Fruit fly (Drosophila melanogaster) whole organism, embryonic: ENCODE measurements around the gene CG43678.

Source experiments
- B-H2 ChIP-seq: fragments of 200-800 bp; sonication (Bioruptor generic); optimal IDR thresholded peaks from 2 replicates; lab custom pipeline; 2018; ENCODE audit warnings: missing biosample characterization, mild to moderate bottlenecking, missing genetic modification characterization
- BtbVII ChIP-seq: fragments of 200-800 bp; sonication (Bioruptor generic); optimal IDR thresholded peaks from 3 replicates; lab custom pipeline; 2017; ENCODE audit warnings: missing biosample characterization, mild to moderate bottlenecking, missing genetic modification characterization
- CG10267 ChIP-seq: fragments of 200-800 bp; sonication (Bioruptor generic); optimal IDR thresholded peaks from 2 replicates; lab custom pipeline; 2018; ENCODE audit warnings: missing biosample characterization, mild to moderate bottlenecking, missing genetic modification characterization, moderate library complexity
- CG10431 ChIP-seq: fragments of 200-800 bp; sonication (Bioruptor generic); optimal IDR thresholded peaks from 3 replicates; lab custom pipeline; 2018; ENCODE audit warnings: missing biosample characterization, mild to moderate bottlenecking, missing genetic modification characterization
- CG11695 ChIP-seq: fragments of 200-800 bp; sonication (Bioruptor generic); IDR thresholded peaks from 3 replicates; pipeline ENCODE4 v1.3.6; 2022; ENCODE audit warnings: missing biosample characterization, missing genetic modification characterization
- CG1529 ChIP-seq: fragments of 200-800 bp; sonication (Bioruptor generic); optimal IDR thresholded peaks from 3 replicates; lab custom pipeline; 2018; ENCODE audit warnings: missing biosample characterization, missing genetic modification characterization
- CG15479 ChIP-seq: fragments of 200-800 bp; sonication (Bioruptor generic); optimal IDR thresholded peaks from 3 replicates; lab custom pipeline; 2019; ENCODE audit warnings: missing biosample characterization, mild to moderate bottlenecking, missing genetic modification characterization, moderate library complexity
- CG16815 ChIP-seq: fragments of 200-800 bp; sonication (Bioruptor generic); optimal IDR thresholded peaks from 3 replicates; lab custom pipeline; 2017; ENCODE audit warnings: missing biosample characterization, mild to moderate bottlenecking, missing genetic modification characterization
- CG17186 ChIP-seq: fragments of 200-800 bp; sonication (Bioruptor generic); optimal IDR thresholded peaks from 3 replicates; lab custom pipeline; 2017; ENCODE audit warnings: missing biosample characterization, missing genetic modification reagents, missing genetic modification characterization
- CG17385 ChIP-seq: fragments of 200-800 bp; sonication (Bioruptor generic); optimal IDR thresholded peaks from 3 replicates; lab custom pipeline; 2018; ENCODE audit warnings: missing biosample characterization, mild to moderate bottlenecking, missing genetic modification characterization
- CG2120 ChIP-seq: fragments of 200-800 bp; sonication (Bioruptor generic); optimal IDR thresholded peaks from 3 replicates; lab custom pipeline; 2016; ENCODE audit warnings: missing biosample characterization, missing genetic modification characterization
- CG31388 ChIP-seq: fragments of 200-800 bp; sonication (Bioruptor generic); optimal IDR thresholded peaks from 2 replicates; lab custom pipeline; 2016; ENCODE audit warnings: missing biosample characterization, missing genetic modification characterization
- CG31441 ChIP-seq: fragments of 200-800 bp; sonication (Bioruptor generic); IDR thresholded peaks from 2 replicates; pipeline ENCODE4 v1.3.6; 2022; ENCODE audit warnings: missing biosample characterization, missing genetic modification characterization
- CG3281 ChIP-seq: fragments of 200-800 bp; sonication (Bioruptor generic); optimal IDR thresholded peaks from 3 replicates; lab custom pipeline; 2017; ENCODE audit warnings: missing biosample characterization, mild to moderate bottlenecking, missing genetic modification characterization
- CG4617 ChIP-seq: fragments of 200-800 bp; sonication (Bioruptor generic); optimal IDR thresholded peaks from 3 replicates; lab custom pipeline; 2016; ENCODE audit warnings: missing biosample characterization, missing genetic modification characterization, borderline replicate concordance
- CG4854 ChIP-seq: fragments of 200-800 bp; sonication (Bioruptor generic); optimal IDR thresholded peaks from 2 replicates; lab custom pipeline; 2016; ENCODE audit warnings: missing biosample characterization, missing genetic modification characterization, inconsistent platforms
- CG9876 ChIP-seq: fragments of 200-800 bp; sonication (Bioruptor generic); optimal IDR thresholded peaks from 2 replicates; lab custom pipeline; 2016; ENCODE audit warnings: missing biosample characterization, missing genetic modification characterization
- Chrac-16 ChIP-seq: fragments of 200-800 bp; sonication (Bioruptor generic); optimal IDR thresholded peaks from 3 replicates; lab custom pipeline; 2016; ENCODE audit warnings: missing biosample characterization, missing genetic modification characterization
- Dp ChIP-seq: fragments of 200-800 bp; sonication (Bioruptor generic); optimal IDR thresholded peaks from 2 replicates; lab custom pipeline; 2018; ENCODE audit warnings: missing biosample characterization, mild to moderate bottlenecking, missing genetic modification characterization, moderate library complexity
- Dref ChIP-seq: fragments of 200-800 bp; sonication (Bioruptor generic); IDR thresholded peaks from 2 replicates; pipeline ENCODE4 v1.3.6; 2022; ENCODE audit warnings: missing biosample characterization, missing genetic modification characterization
- Elba2 ChIP-seq: fragments of 200-800 bp; sonication (Bioruptor generic); optimal IDR thresholded peaks from 3 replicates; lab custom pipeline; 2016; ENCODE audit warnings: missing biosample characterization, missing genetic modification characterization
- Gug ChIP-seq: fragments of 200-800 bp; sonication (Bioruptor generic); IDR thresholded peaks from 4 replicates; pipeline ENCODE4 v1.3.6; 2022; ENCODE audit warnings: missing biosample characterization, missing genetic modification characterization
- HLH54F ChIP-seq: fragments of 200-800 bp; sonication (Bioruptor generic); optimal IDR thresholded peaks from 3 replicates; lab custom pipeline; 2016; ENCODE audit warnings: missing biosample characterization, missing genetic modification characterization
- HmgZ ChIP-seq: fragments of 200-800 bp; sonication (Bioruptor generic); optimal IDR thresholded peaks from 2 replicates; lab custom pipeline; 2018; ENCODE audit warnings: missing biosample characterization, mild to moderate bottlenecking, missing genetic modification characterization
- Meics ChIP-seq: fragments of 200-800 bp; sonication (Bioruptor generic); optimal IDR thresholded peaks from 2 replicates; lab custom pipeline; 2017; ENCODE audit warnings: missing biosample characterization, mild to moderate bottlenecking, missing genetic modification characterization
- Nf-YA ChIP-seq: fragments of 200-800 bp; sonication (Bioruptor generic); IDR thresholded peaks from 2 replicates; pipeline ENCODE4 v1.3.6; 2022; ENCODE audit warnings: missing biosample characterization, missing genetic modification characterization
- PHDP ChIP-seq: fragments of 200-800 bp; sonication (Bioruptor generic); optimal IDR thresholded peaks from 3 replicates; lab custom pipeline; 2018; ENCODE audit warnings: missing biosample characterization, mild to moderate bottlenecking, missing genetic modification characterization, moderate library complexity
- Scr ChIP-seq: fragments of 200-800 bp; sonication (Bioruptor generic); IDR thresholded peaks from 2 replicates; pipeline ENCODE4 v1.3.6; 2022; ENCODE audit warnings: missing biosample characterization, missing genetic modification characterization; ENCODE audit not compliant: partially characterized antibody
- Sox100B ChIP-seq: fragments of 200-800 bp; sonication (Bioruptor generic); optimal IDR thresholded peaks from 3 replicates; lab custom pipeline; 2018; ENCODE audit warnings: missing biosample characterization, mild to moderate bottlenecking, missing genetic modification characterization
- ab ChIP-seq: fragments of 200-800 bp; sonication (Bioruptor generic); optimal IDR thresholded peaks from 2 replicates; lab custom pipeline; 2016; ENCODE audit warnings: missing biosample characterization, missing genetic modification characterization
- bsh ChIP-seq, 2 experiments: fragments of 200-800 bp; sonication (Bioruptor generic); optimal IDR thresholded peaks; 2 replicates each; lab custom pipeline; 2017 to 2018; ENCODE audit warnings: mild to moderate bottlenecking in 2 of 2, missing biosample characterization in 2 of 2, missing genetic modification characterization in 2 of 2, moderate library complexity in 1 of 2
- corto ChIP-seq: fragments of 200-800 bp; sonication (Bioruptor generic); optimal IDR thresholded peaks from 2 replicates; lab custom pipeline; 2016; ENCODE audit warnings: missing biosample characterization, mild to moderate bottlenecking, missing genetic modification characterization, moderate library complexity
- dmrt11E ChIP-seq: fragments of 200-800 bp; sonication (Bioruptor generic); optimal IDR thresholded peaks from 3 replicates; lab custom pipeline; 2018; ENCODE audit warnings: missing biosample characterization, mild to moderate bottlenecking, missing genetic modification characterization, moderate library complexity
- esg ChIP-seq: fragments of 200-800 bp; sonication (Bioruptor generic); conservative IDR thresholded peaks from 2 replicates; pipeline ENCODE4 v1.3.6; 2022; ENCODE audit warnings: missing biosample characterization, missing genetic modification characterization
- fd96Cb ChIP-seq: fragments of 200-800 bp; sonication (Bioruptor generic); optimal IDR thresholded peaks from 2 replicates; lab custom pipeline; 2018; ENCODE audit warnings: missing biosample characterization, mild to moderate bottlenecking, missing genetic modification characterization, moderate library complexity
- gem ChIP-seq: fragments of 200-800 bp; sonication (Bioruptor generic); optimal IDR thresholded peaks from 2 replicates; lab custom pipeline; 2019; ENCODE audit warnings: missing biosample characterization, mild to moderate bottlenecking, missing genetic modification characterization, moderate library complexity
- gsb-n ChIP-seq: fragments of 200-800 bp; sonication (Bioruptor generic); optimal IDR thresholded peaks from 3 replicates; lab custom pipeline; 2018; ENCODE audit warnings: missing biosample characterization, mild to moderate bottlenecking, missing genetic modification characterization
- gt ChIP-seq: fragments of 200-800 bp; sonication (Bioruptor generic); IDR thresholded peaks from 2 replicates; pipeline ENCODE4 v1.3.6; 2022; ENCODE audit warnings: missing biosample characterization, missing genetic modification characterization
- hkb ChIP-seq, 2 experiments: fragments of 200-800 bp in 1 of 2; fragments of >200 bp in 1 of 2; sonication (Bioruptor generic) in 1 of 2; IDR thresholded peaks in 1 of 2; optimal IDR thresholded peaks in 1 of 2; 2 replicates each; pipeline versions ENCODE4 v1.3.6 to Lab custom; 2017 to 2022; ENCODE audit warnings: missing biosample characterization in 1 of 2, missing genetic modification characterization in 1 of 2
- jing ChIP-seq: fragments of 200-800 bp; sonication (Bioruptor generic); optimal IDR thresholded peaks from 2 replicates; lab custom pipeline; 2018; ENCODE audit warnings: missing biosample characterization, mild to moderate bottlenecking, missing genetic modification characterization
- pb ChIP-seq: fragments of 200-800 bp; sonication (Bioruptor generic); optimal IDR thresholded peaks from 3 replicates; lab custom pipeline; 2016; ENCODE audit warnings: missing biosample characterization, missing genetic modification characterization
- ro ChIP-seq: fragments of 200-800 bp; sonication (Bioruptor generic); IDR thresholded peaks from 2 replicates; pipeline ENCODE4 v1.3.6; 2022; ENCODE audit warnings: missing biosample characterization, missing genetic modification characterization
- salm ChIP-seq: fragments of 200-800 bp; sonication (Bioruptor generic); optimal IDR thresholded peaks from 2 replicates; lab custom pipeline; 2018; ENCODE audit warnings: missing biosample characterization, mild to moderate bottlenecking, missing genetic modification characterization
- sc ChIP-seq, 3 experiments: fragments of >200 bp in 2 of 3; fragments of 200-800 bp in 1 of 3; sonication (Bioruptor generic) in 1 of 3; optimal IDR thresholded peaks; 2 replicates in 2 of 3; 3 replicates in 1 of 3; lab custom pipeline; 2017; ENCODE audit warnings: mild to moderate bottlenecking in 1 of 3, missing biosample characterization in 1 of 3, missing genetic modification characterization in 1 of 3, missing genetic modification reagents in 1 of 3
- ssp ChIP-seq: fragments of 200-800 bp; sonication (Bioruptor generic); IDR thresholded peaks from 2 replicates; pipeline ENCODE4 v1.3.6; 2022; ENCODE audit warnings: missing biosample characterization, missing genetic modification characterization
- stwl ChIP-seq: fragments of 200-800 bp; sonication (Bioruptor generic); optimal IDR thresholded peaks from 3 replicates; lab custom pipeline; 2018; ENCODE audit warnings: missing biosample characterization, mild to moderate bottlenecking, missing genetic modification characterization, moderate library complexity
- trem ChIP-seq: fragments of 200-800 bp; optimal IDR thresholded peaks from 3 replicates; lab custom pipeline; 2019; ENCODE audit warnings: missing biosample characterization, mild to moderate bottlenecking, missing genetic modification characterization, moderate library complexity
- z ChIP-seq: fragments of 200-800 bp; sonication (Bioruptor generic); IDR thresholded peaks from 3 replicates; pipeline ENCODE4 v1.3.6; 2022; ENCODE audit warnings: missing biosample characterization, missing genetic modification characterization

The CG43678 gene

DNA sequence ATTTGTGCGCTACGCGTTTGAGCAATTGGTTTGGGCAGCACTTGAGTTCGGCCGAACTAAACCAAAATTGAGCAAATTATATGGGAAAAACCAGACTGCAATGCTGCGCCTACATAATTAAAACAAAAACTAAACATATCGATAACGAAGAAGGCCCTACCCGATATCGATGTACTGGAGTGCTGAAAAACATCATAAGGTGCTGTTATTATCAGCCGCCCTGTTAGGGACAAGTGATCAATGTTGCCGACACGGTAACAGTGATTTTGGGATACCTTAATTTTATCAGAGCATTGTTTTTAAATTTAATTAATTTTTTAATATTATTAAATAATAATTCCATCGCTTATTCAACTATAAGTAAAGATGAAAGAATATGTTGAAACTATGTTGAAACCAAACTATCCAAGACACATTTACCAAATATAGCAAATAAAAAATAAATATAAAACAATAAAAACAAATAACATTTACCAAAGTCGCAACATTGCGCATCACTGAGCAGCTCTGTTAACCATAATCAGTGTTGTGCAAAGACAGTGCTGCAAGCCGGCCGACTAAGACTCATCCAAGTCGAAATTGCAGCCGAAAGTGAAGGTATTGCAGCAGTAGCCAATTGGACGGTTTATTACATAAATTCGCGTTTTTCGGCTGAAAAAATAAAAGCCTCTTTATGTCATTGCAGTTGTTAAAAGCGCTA is 45.4 kb upstream of the CG43678 start, which contains the start of the genes sstn, Plp and GlyRS (continued):
- TF ChIP-seq BtbVII (GFP tag; lab: Kevin White, UChicago) (no peak), CG9876 (no peak), CG17385 (GFP tag; lab: Kevin White, UChicago) (peak; percentile 27), HmgZ (tag; lab: Kevin White, UChicago) (peak; percentile 7), CG3281 (GFP tag; lab: Kevin White, UChicago) (peak; percentile 39), CG17186 (GFP tag; lab: Kevin White, UChicago) (no peak), jing (GFP tag; lab: Kevin White, UChicago) (no peak), esg (GFP tag; lab: Robert Waterston, UW) (no peak), Gug (GFP tag; lab: Robert Waterston, UW) (no peak), Sox100B (GFP tag; lab: Kevin White, UChicago) (peak; percentile 68), PHDP (peak; percentile 10), Nf-YA (GFP tag; lab: Robert Waterston, UW) (no peak), gt (GFP tag; lab: Robert Waterston, UW) (no peak), ro (GFP tag; lab: Robert Waterston, UW) (no peak), trem (peak; percentile 57), stwl (tag; lab: Kevin White, UChicago) (peak; percentile 56), Dref (GFP tag; lab: Robert Waterston, UW) (peak; percentile 71), z (no peak), dmrt11E (tag; lab: Kevin White, UChicago) (peak; percentile 36), Meics (GFP tag; lab: Kevin White, UChicago) (peak; percentile 46), CG31441 (GFP tag; lab: Robert Waterston, UW) (peak; percentile 85), CG10267 (tag; lab: Kevin White, UChicago) (peak; percentile 99), CG1529 (peak; percentile 15), Scr (peak; percentile 45), fd96Cb (no peak), CG10431 (GFP tag; lab: Kevin White, UChicago) (peak; percentile 7), HLH54F (no peak), gsb-n (tag; lab: Kevin White, UChicago) (peak; percentile 38), hkb (optimal IDR thresholded peaks at IDR 0.05; lab: Kevin White, UChicago) (no peak), hkb (GFP tag; IDR thresholded peaks at IDR 0.05; lab: Robert Waterston, UW) (no peak), CG4617 (GFP tag; lab: Kevin White, UChicago) (peak; percentile 35), CG11695 (no peak), CG31388 (GFP tag; lab: Kevin White, UChicago) (no peak), pb (GFP tag; lab: Kevin White, UChicago) (no peak), corto (GFP tag; lab: Kevin White, UChicago) (peak; percentile 18), bsh (GFP tag; optimal IDR thresholded peaks at IDR 0.05; lab: Kevin White, UChicago) (peak in 1 of 2 experiments; percentile 19), ab (GFP tag; lab: Kevin White, UChicago) (no peak), CG16815 (GFP tag; lab: Kevin White, UChicago) (no peak), Elba2 (GFP tag; lab: Kevin White, UChicago) (peak; percentile 92), salm (tag; lab: Kevin White, UChicago) (no peak), B-H2 (GFP tag; lab: Kevin White, UChicago) (peak; percentile 14), gem (tag; lab: Kevin White, UChicago) (peak; percentile 59), CG4854 (GFP tag; lab: Kevin White, UChicago) (no peak), CG2120 (GFP tag; lab: Kevin White, UChicago) (peak; percentile 22), sc (optimal IDR thresholded peaks at IDR 0.05; lab: Kevin White, UChicago) (no peak), sc (GFP tag; optimal IDR thresholded peaks at IDR 0.05; lab: Kevin White, UChicago) (peak; percentile 26), Dp (peak; percentile 17), Chrac-16 (GFP tag; lab: Kevin White, UChicago) (peak; percentile 38), CG15479 (GFP tag; lab: Kevin White, UChicago) (peak; percentile 90), ssp (GFP tag; lab: Robert Waterston, UW) (no peak)
